Worm (Caenorhabditis elegans) whole organism, young adult: Measurements from ENCODE around the gene irld-34.

Source experiments
- B0261.1 ChIP-seq: sonication (generic microtip); optimal IDR thresholded peaks from 2 replicates; lab custom pipeline; 2016; ENCODE audit warnings: mild to moderate bottlenecking, missing genetic modification characterization, moderate library complexity, missing compliant biosample characterization
- D2030.7 ChIP-seq: fragments of 200-800 bp; sonication (Bioruptor generic); IDR thresholded peaks from 2 replicates; pipeline ENCODE4 v1.3.6; 2022; ENCODE audit warnings: missing genetic modification reagents, missing genetic modification characterization, missing compliant biosample characterization
- F33H1.4 ChIP-seq: fragments of 200-800 bp; sonication (Bioruptor generic); IDR thresholded peaks from 2 replicates; pipeline ENCODE4 v1.3.6; 2022; ENCODE audit warnings: missing genetic modification reagents, missing genetic modification characterization, missing compliant biosample characterization
- F49E8.2 ChIP-seq: sonication (generic microtip); optimal IDR thresholded peaks from 3 replicates; lab custom pipeline; 2017; ENCODE audit warnings: missing genetic modification characterization, mild to moderate bottlenecking, missing compliant biosample characterization, antibody characterized with exemption, moderate library complexity; ENCODE audit not compliant: insufficient read depth
- K12H6.12 ChIP-seq: fragments of 200-800 bp; sonication (Bioruptor generic); optimal IDR thresholded peaks from 2 replicates; lab custom pipeline; 2018; ENCODE audit warnings: mild to moderate bottlenecking, missing genetic modification characterization, missing compliant biosample characterization
- T07F8.4 ChIP-seq: sonication (generic microtip); optimal IDR thresholded peaks from 2 replicates; lab custom pipeline; 2016; ENCODE audit warnings: mild to moderate bottlenecking, missing genetic modification characterization, moderate library complexity, missing compliant biosample characterization
- Y56A3A.18 ChIP-seq: fragments of 200-800 bp; sonication (Bioruptor generic); IDR thresholded peaks from 2 replicates; pipeline ENCODE4 v1.3.6; 2022; ENCODE audit warnings: missing genetic modification reagents, missing genetic modification characterization, missing compliant biosample characterization
- aptf-3 ChIP-seq: fragments of 200-800 bp; sonication (Bioruptor generic); IDR thresholded peaks from 2 replicates; pipeline ENCODE4 v1.3.6; 2022; ENCODE audit warnings: missing genetic modification characterization, missing compliant biosample characterization
- athp-1 ChIP-seq: sonication (generic microtip); optimal IDR thresholded peaks from 2 replicates; lab custom pipeline; 2017; ENCODE audit warnings: mild to moderate bottlenecking, missing genetic modification characterization, missing compliant biosample characterization
- ccch-3 ChIP-seq: fragments of 200-800 bp; sonication (Bioruptor generic); optimal IDR thresholded peaks from 2 replicates; lab custom pipeline; 2018; ENCODE audit warnings: mild to moderate bottlenecking, missing genetic modification characterization, missing compliant biosample characterization
- ceh-100 ChIP-seq: fragments of 200-800 bp; sonication (Bioruptor generic); IDR thresholded peaks from 2 replicates; pipeline ENCODE4 v1.3.6; 2022; ENCODE audit warnings: missing genetic modification reagents, missing genetic modification characterization, missing compliant biosample characterization
- ceh-40 ChIP-seq: fragments of 200-800 bp; sonication (Bioruptor generic); IDR thresholded peaks from 2 replicates; pipeline ENCODE4 v1.3.6; 2022; ENCODE audit warnings: missing genetic modification characterization, missing compliant biosample characterization
- die-1 ChIP-seq: sonication (generic microtip); optimal IDR thresholded peaks from 2 replicates; lab custom pipeline; 2016; ENCODE audit warnings: missing genotype, mild to moderate bottlenecking, missing genetic modification characterization, missing compliant biosample characterization
- dpff-1 ChIP-seq: sonication (generic microtip); optimal IDR thresholded peaks from 2 replicates; lab custom pipeline; 2017; ENCODE audit warnings: mild to moderate bottlenecking, missing genetic modification characterization, missing compliant biosample characterization
- egl-44 ChIP-seq: fragments of 200-800 bp; sonication (Bioruptor generic); IDR thresholded peaks from 2 replicates; pipeline ENCODE4 v1.3.6; 2022; ENCODE audit warnings: missing genetic modification reagents, missing genetic modification characterization, missing compliant biosample characterization
- egrh-3 ChIP-seq: fragments of 200-800 bp; sonication (Bioruptor generic); IDR thresholded peaks from 2 replicates; pipeline ENCODE4 v1.3.6; 2022; ENCODE audit warnings: missing genetic modification reagents, missing genetic modification characterization, missing compliant biosample characterization
- ekl-4 ChIP-seq: fragments of 200-800 bp; sonication (Bioruptor generic); IDR thresholded peaks from 2 replicates; pipeline ENCODE4 v1.3.6; 2022; ENCODE audit warnings: missing genetic modification reagents, missing genetic modification characterization, missing compliant biosample characterization
- ets-4 ChIP-seq: fragments of 200-800 bp; sonication (Bioruptor generic); optimal IDR thresholded peaks from 2 replicates; lab custom pipeline; 2018; ENCODE audit warnings: mild to moderate bottlenecking, missing genetic modification characterization, missing compliant biosample characterization
- gei-17 ChIP-seq: fragments of 200-800 bp; sonication (Bioruptor generic); optimal IDR thresholded peaks from 2 replicates; lab custom pipeline; 2018; ENCODE audit warnings: mild to moderate bottlenecking, missing genetic modification characterization, missing compliant biosample characterization
- hmg-1.2 ChIP-seq: fragments of 200-800 bp; sonication (Bioruptor generic); IDR thresholded peaks from 2 replicates; pipeline ENCODE4 v1.3.6; 2022; ENCODE audit warnings: missing genetic modification reagents, missing genetic modification characterization, missing compliant biosample characterization
- madf-10 ChIP-seq: sonication (generic microtip); optimal IDR thresholded peaks from 2 replicates; lab custom pipeline; 2016; ENCODE audit warnings: mild to moderate bottlenecking, missing genetic modification characterization, missing compliant biosample characterization
- madf-3 ChIP-seq: fragments of 200-800 bp; sonication (Bioruptor generic); IDR thresholded peaks from 2 replicates; pipeline ENCODE4 v1.3.6; 2022; ENCODE audit warnings: missing genetic modification reagents, missing genetic modification characterization, missing compliant biosample characterization
- nhr-27 ChIP-seq: fragments of 200-800 bp; sonication (Bioruptor generic); optimal IDR thresholded peaks from 2 replicates; lab custom pipeline; 2018; ENCODE audit warnings: mild to moderate bottlenecking, missing genetic modification characterization, moderate library complexity, missing compliant biosample characterization
- nhr-80 ChIP-seq: sonication (generic microtip); optimal IDR thresholded peaks from 2 replicates; lab custom pipeline; 2016; ENCODE audit warnings: missing genetic modification characterization, missing compliant biosample characterization
- nhr-90 ChIP-seq: sonication (generic microtip); optimal IDR thresholded peaks from 2 replicates; lab custom pipeline; 2016; ENCODE audit warnings: missing genotype, mild to moderate bottlenecking, missing genetic modification characterization, missing compliant biosample characterization
- pbrm-1 ChIP-seq: fragments of 200-800 bp; sonication (Bioruptor generic); IDR thresholded peaks from 2 replicates; pipeline ENCODE4 v1.3.6; 2022; ENCODE audit warnings: missing genetic modification reagents, missing genetic modification characterization, missing compliant biosample characterization
- rec-8 ChIP-seq, 2 experiments: sonication (generic microtip); optimal IDR thresholded peaks; 2 replicates each; lab custom pipeline; 2016; ENCODE audit warnings: mild to moderate bottlenecking in 2 of 2, missing genetic modification characterization in 2 of 2, missing genetic modification reagents in 2 of 2, missing genotype in 2 of 2, missing biosample characterization in 1 of 2, missing compliant biosample characterization in 1 of 2, moderate library complexity in 1 of 2
- repo-1 ChIP-seq: sonication (generic microtip); optimal IDR thresholded peaks from 2 replicates; lab custom pipeline; 2017; ENCODE audit warnings: mild to moderate bottlenecking, missing genetic modification characterization, missing compliant biosample characterization
- snpc-3.4 ChIP-seq: sonication (generic microtip); optimal IDR thresholded peaks from 2 replicates; lab custom pipeline; 2017; ENCODE audit warnings: missing genetic modification characterization, mild to moderate bottlenecking, missing compliant biosample characterization, antibody characterized with exemption, moderate library complexity, missing genotype, missing genetic modification reagents
- ztf-26 ChIP-seq: sonication (generic microtip); optimal IDR thresholded peaks from 2 replicates; lab custom pipeline; 2017; ENCODE audit warnings: missing genetic modification characterization, missing compliant biosample characterization
- ztf-28 ChIP-seq: fragments of 200-800 bp; sonication (Bioruptor generic); IDR thresholded peaks from 2 replicates; pipeline ENCODE4 v1.3.6; 2022; ENCODE audit warnings: missing genetic modification reagents, missing genetic modification characterization, missing compliant biosample characterization
- ztf-3 ChIP-seq: fragments of 200-800 bp; sonication (Bioruptor generic); optimal IDR thresholded peaks from 2 replicates; lab custom pipeline; 2018; ENCODE audit warnings: mild to moderate bottlenecking, missing genetic modification characterization, missing compliant biosample characterization
- ztf-6 ChIP-seq: fragments of 200-800 bp; sonication (Bioruptor generic); IDR thresholded peaks from 2 replicates; pipeline ENCODE4 v1.3.6; 2022; ENCODE audit warnings: missing genetic modification reagents, missing genetic modification characterization, missing compliant biosample characterization

The irld-34 gene

ce11 chrIII:9161553-9161952 is 6.7 kb downstream of the irld-34 start, which contains the start of gene ptr-9:
Gene ptr-9, minus strand, starts transcription at chrIII:9161653.
- TF ChIP-seq D2030.7 (GFP tag; lab: Robert Waterston, UW) (no peak), ets-4 (GFP tag; lab: Kevin White, UChicago) (no peak), Y56A3A.18 (GFP tag; lab: Robert Waterston, UW) (no peak), ccch-3 (GFP tag; lab: Kevin White, UChicago) (no peak), egl-44 (GFP tag; lab: Robert Waterston, UW) (no peak), die-1 (tag; lab: Kevin White, UChicago) (no peak), ztf-3 (GFP tag; lab: Kevin White, UChicago) (no peak), ceh-40 (GFP tag; lab: Robert Waterston, UW) (no peak), ekl-4 (GFP tag; lab: Robert Waterston, UW) (no peak), rec-8 (tag; optimal IDR thresholded peaks at IDR 0.05; lab: Kevin White, UChicago) (no peak), aptf-3 (no peak), nhr-27 (tag; lab: Kevin White, UChicago) (no peak), K12H6.12 (tag; lab: Kevin White, UChicago) (no peak), T07F8.4 (tag; lab: Kevin White, UChicago) (no peak)

- no peak for TF ChIP-seq ztf-28 (GFP tag; lab: Robert Waterston, UW)
- TF ChIP-seq dpff-1 (tag; lab: Kevin White, UChicago): no peak
- TF ChIP-seq, all 124 proteins: peak for 0
Measured at ce11 chrIII:9162634-9163118, 7.8 kb downstream of the irld-34 start, which contains the start of gene dgk-3. Gene dgk-3, plus strand, starts transcription at chrIII:9163068.

- TF ChIP-seq snpc-3.4: no peak
- no peak for TF ChIP-seq ceh-100 (GFP tag; lab: Robert Waterston, UW)
- no peak for TF ChIP-seq B0261.1 (tag; lab: Kevin White, UChicago)
- TF ChIP-seq F33H1.4 (GFP tag; lab: Robert Waterston, UW): no peak
- TF ChIP-seq ets-4 (GFP tag; lab: Kevin White, UChicago): no peak
- no peak for TF ChIP-seq ztf-26 (tag; lab: Kevin White, UChicago)
- TF ChIP-seq repo-1: no peak
- no peak for TF ChIP-seq pbrm-1
- TF ChIP-seq F49E8.2 (tag; lab: Kevin White, UChicago): no peak
- no peak for TF ChIP-seq rec-8 (tag; optimal IDR thresholded peaks at IDR 0.05; lab: Kevin White, UChicago)
- TF ChIP-seq T07F8.4 (tag; lab: Kevin White, UChicago): no peak
- no peak for TF ChIP-seq ztf-6 (GFP tag; lab: Robert Waterston, UW)
- TF ChIP-seq madf-10 (tag; lab: Kevin White, UChicago): no peak
- TF ChIP-seq, all 124 proteins: peak for 0
Measured at ce11 chrIII:9172702-9173101, 17.8 kb downstream of the irld-34 start, which contains the start of gene ina-1. Gene ina-1, minus strand, starts transcription at chrIII:9172802.

- TF ChIP-seq egrh-3 (GFP tag; lab: Robert Waterston, UW): no peak
- no peak for TF ChIP-seq madf-3
- no peak for TF ChIP-seq gei-17 (GFP tag; lab: Kevin White, UChicago)
- no peak for TF ChIP-seq athp-1
Measured at ce11 chrIII:9173239-9173638, 18.4 kb downstream of the irld-34 start.

ce11 chrIII:9176008-9176407 is 21.1 kb downstream of the irld-34 start:
- TF ChIP-seq hmg-1.2 (GFP tag; lab: Robert Waterston, UW) (peak; percentile 77; the same call in 1 of the 2 replicates), nhr-90 (tag; lab: Kevin White, UChicago) (no peak), nhr-80 (tag; lab: Kevin White, UChicago) (peak; percentile 47), ceh-40 (GFP tag; lab: Robert Waterston, UW) (no peak)
